Fruit fly (Drosophila melanogaster) whole organism, wandering third instar larva: ENCODE results near the gene Arl1.

Source experiments
- Abd-B ChIP-seq: fragments of >200 bp; optimal IDR thresholded peaks from 2 replicates; lab custom pipeline; 2017; ENCODE audit warnings: missing biosample characterization, missing genetic modification characterization
- CG32264 ChIP-seq: fragments of 200-800 bp; sonication (Bioruptor generic); optimal IDR thresholded peaks from 2 replicates; lab custom pipeline; 2016; ENCODE audit warnings: missing biosample characterization, missing genetic modification characterization
- CG9705 ChIP-seq: fragments of 200-800 bp; sonication (Bioruptor generic); optimal IDR thresholded peaks from 2 replicates; lab custom pipeline; 2018; ENCODE audit warnings: missing biosample characterization, mild to moderate bottlenecking, missing genetic modification characterization
- Dif ChIP-seq: fragments of 200-275, 200-300 bp; sonication (Bioruptor generic); optimal IDR thresholded peaks from 2 replicates; lab custom pipeline; 2018; ENCODE audit warnings: missing biosample characterization, missing genetic modification characterization; ENCODE audit not compliant: partially characterized antibody
- HLH106 ChIP-seq: fragments of 200-800 bp; optimal IDR thresholded peaks from 3 replicates; lab custom pipeline; 2019; ENCODE audit warnings: missing biosample characterization, mild to moderate bottlenecking, missing genetic modification characterization, moderate library complexity
- Hnf4 ChIP-seq: fragments of 200-800 bp; sonication (Bioruptor generic); optimal IDR thresholded peaks from 2 replicates; lab custom pipeline; 2016; ENCODE audit warnings: missing biosample characterization, mild to moderate bottlenecking, missing genetic modification characterization
- Hr78 ChIP-seq: fragments of >200 bp; optimal IDR thresholded peaks from 2 replicates; lab custom pipeline; 2017; ENCODE audit warnings: missing biosample characterization, missing genetic modification characterization
- Hr83 ChIP-seq: fragments of 200-300 bp; sonication (Bioruptor generic); optimal IDR thresholded peaks from 2 replicates; lab custom pipeline; 2016; ENCODE audit warnings: missing biosample characterization, mild to moderate bottlenecking, missing genetic modification characterization, moderate library complexity; ENCODE audit not compliant: poor library complexity, severe bottlenecking
- Jra ChIP-seq: sonication (Bioruptor generic); optimal IDR thresholded peaks from 2 replicates; lab custom pipeline; 2016; ENCODE audit warnings: missing biosample characterization, missing genetic modification characterization
- Mio ChIP-seq: sonication (Bioruptor generic); optimal IDR thresholded peaks from 2 replicates; lab custom pipeline; 2016; ENCODE audit warnings: missing biosample characterization, missing genetic modification characterization
- Myc ChIP-seq: fragments of >200 bp; optimal IDR thresholded peaks from 2 replicates; lab custom pipeline; 2017
- N ChIP-seq: fragments of >200 bp; optimal IDR thresholded peaks from 2 replicates; lab custom pipeline; 2018; ENCODE audit warnings: missing biosample characterization, missing external identifiers, missing genetic modification characterization
- OdsH ChIP-seq: fragments of 200-800 bp; sonication (Bioruptor generic); optimal IDR thresholded peaks from 2 replicates; lab custom pipeline; 2016; ENCODE audit warnings: missing biosample characterization, mild to moderate bottlenecking, missing genetic modification characterization
- Rel ChIP-seq, 2 experiments: fragments of 200-800 bp; sonication (Bioruptor generic) in 1 of 2; optimal IDR thresholded peaks; 2 replicates in 1 of 2; 3 replicates in 1 of 2; lab custom pipeline; 2016 to 2019; ENCODE audit warnings: mild to moderate bottlenecking in 2 of 2, missing biosample characterization in 2 of 2, missing genetic modification characterization in 2 of 2, moderate library complexity in 1 of 2
- Sp1 ChIP-seq: fragments of 200-800 bp; sonication (Bioruptor generic); optimal IDR thresholded peaks from 3 replicates; lab custom pipeline; 2019; ENCODE audit warnings: missing biosample characterization, mild to moderate bottlenecking, missing genetic modification characterization, moderate library complexity
- br ChIP-seq: fragments of 200-800 bp; sonication (Bioruptor generic); optimal IDR thresholded peaks from 2 replicates; lab custom pipeline; 2016; ENCODE audit warnings: missing biosample characterization, missing genetic modification characterization
- brk ChIP-seq: fragments of 200-800 bp; sonication (Bioruptor generic); optimal IDR thresholded peaks from 2 replicates; lab custom pipeline; 2016; ENCODE audit warnings: missing biosample characterization, mild to moderate bottlenecking, missing genetic modification characterization
- dl ChIP-seq, 2 experiments: fragments of 175-275, 200-275 bp in 1 of 2; fragments of 200-275 bp in 1 of 2; sonication (Bioruptor generic); optimal IDR thresholded peaks; lab custom pipeline; 2018; ENCODE audit warnings: mild to moderate bottlenecking in 2 of 2, missing biosample characterization in 2 of 2, missing genetic modification characterization in 2 of 2, moderate library complexity in 2 of 2; ENCODE audit not compliant: partially characterized antibody in 2 of 2, insufficient read depth in 1 of 2
- dmrt93B ChIP-seq: fragments of 200-800 bp; sonication (Bioruptor generic); optimal IDR thresholded peaks from 2 replicates; lab custom pipeline; 2018; ENCODE audit warnings: missing biosample characterization, mild to moderate bottlenecking, missing genetic modification characterization
- dsf ChIP-seq: sonication (Bioruptor generic); optimal IDR thresholded peaks from 2 replicates; lab custom pipeline; 2016; ENCODE audit warnings: missing biosample characterization, missing genetic modification characterization, borderline replicate concordance
- ey ChIP-seq: fragments of 200-800 bp; sonication (Bioruptor generic); optimal IDR thresholded peaks from 2 replicates; lab custom pipeline; 2016; ENCODE audit warnings: missing biosample characterization, missing genetic modification characterization
- foxo ChIP-seq, 2 experiments: fragments of 200-800 bp; sonication (Bioruptor generic); optimal IDR thresholded peaks; 2 replicates in 1 of 2; 3 replicates in 1 of 2; lab custom pipeline; 2016 to 2017; ENCODE audit warnings: missing biosample characterization in 2 of 2, missing genetic modification characterization in 2 of 2
- fru ChIP-seq: fragments of 200-800 bp; sonication (Bioruptor generic); optimal IDR thresholded peaks from 3 replicates; lab custom pipeline; 2016; ENCODE audit warnings: missing biosample characterization, mild to moderate bottlenecking, missing genetic modification characterization
- h ChIP-seq: fragments of 200-800 bp; sonication (Bioruptor generic); optimal IDR thresholded peaks from 3 replicates; lab custom pipeline; 2016; ENCODE audit warnings: missing biosample characterization, mild to moderate bottlenecking, missing genetic modification characterization
- lola ChIP-seq: fragments of >200 bp; optimal IDR thresholded peaks from 2 replicates; lab custom pipeline; 2017; ENCODE audit warnings: missing biosample characterization, missing genetic modification characterization
- pan ChIP-seq: fragments of >200 bp; optimal IDR thresholded peaks from 2 replicates; lab custom pipeline; 2017
- psq ChIP-seq: fragments of 200-800 bp; sonication (Bioruptor generic); optimal IDR thresholded peaks from 3 replicates; lab custom pipeline; 2017; ENCODE audit warnings: missing biosample characterization, mild to moderate bottlenecking, missing genetic modification characterization, moderate library complexity
- rgr ChIP-seq: fragments of 200-800 bp; sonication (Bioruptor generic); optimal IDR thresholded peaks from 3 replicates; lab custom pipeline; 2016; ENCODE audit warnings: missing biosample characterization, mild to moderate bottlenecking, missing genetic modification characterization
- sv ChIP-seq: fragments of 200-800 bp; sonication (Bioruptor generic); optimal IDR thresholded peaks from 3 replicates; lab custom pipeline; 2016; ENCODE audit warnings: missing biosample characterization, missing genetic modification characterization
- usp ChIP-seq: fragments of >200 bp; optimal IDR thresholded peaks from 2 replicates; lab custom pipeline; 2017; ENCODE audit warnings: missing biosample characterization, missing genetic modification characterization
- woc ChIP-seq: sonication (Bioruptor generic); optimal IDR thresholded peaks from 2 replicates; lab custom pipeline; 2016; ENCODE audit warnings: missing biosample characterization, mild to moderate bottlenecking, missing genetic modification characterization

The Arl1 gene

dm6 chr3L:15988039-15988546 lies 5.2 kb downstream of the Arl1 start, which contains the start of gene Hip14:
TSS of gene Hip14 (plus strand) at chr3L:15988236.
- peak; percentile 25 for TF ChIP-seq Myc (lab: Kevin White, UChicago)
- peak; percentile 8 for TF ChIP-seq sv
- TF ChIP-seq dsf (GFP tag; lab: Kevin White, UChicago): peak; percentile 52
- TF ChIP-seq Hr83 (GFP tag; lab: Kevin White, UChicago): no peak
- peak in 1 of 2 experiments; percentile 43 for TF ChIP-seq foxo (GFP tag; optimal IDR thresholded peaks at IDR 0.05; lab: Kevin White, UChicago)
- TF ChIP-seq ey: peak; percentile 26
- no peak for TF ChIP-seq dl (GFP tag; optimal IDR thresholded peaks at IDR 0.05; lab: Kevin White, UChicago; ENCODE audit: insufficient read depth in 1 of 2, partially characterized antibody in 2 of 2)
- TF ChIP-seq Jra (GFP tag; lab: Kevin White, UChicago): no peak
- peak; percentile 45 for TF ChIP-seq woc
- no peak for TF ChIP-seq CG9705 (GFP tag; lab: Kevin White, UChicago)
- peak; percentile 35 for TF ChIP-seq h (GFP tag; lab: Kevin White, UChicago)
- no peak for TF ChIP-seq brk
- no peak for TF ChIP-seq Mio
- TF ChIP-seq HLH106 (tag; lab: Kevin White, UChicago): no peak
- no peak for TF ChIP-seq usp (GFP tag; lab: Kevin White, UChicago)
- peak; percentile 47 for TF ChIP-seq rgr (GFP tag; lab: Kevin White, UChicago)
- peak; percentile 9 for TF ChIP-seq br (GFP tag; lab: Kevin White, UChicago)
- peak; percentile 43 for TF ChIP-seq fru (GFP tag; lab: Kevin White, UChicago)
- peak; percentile 29 for TF ChIP-seq psq (GFP tag; lab: Kevin White, UChicago)
- TF ChIP-seq Dif (GFP tag; lab: Kevin White, UChicago): no peak
- TF ChIP-seq CG32264 (GFP tag; lab: Kevin White, UChicago): no peak
- TF ChIP-seq OdsH: peak; percentile 35
- TF ChIP-seq Sp1 (GFP tag; lab: Kevin White, UChicago): no peak
- no peak for TF ChIP-seq pan (lab: Kevin White, UChicago)
- TF ChIP-seq Hr78 (GFP tag; lab: Kevin White, UChicago): no peak
- no peak for TF ChIP-seq dmrt93B (GFP tag; lab: Kevin White, UChicago)
- TF ChIP-seq Rel (GFP tag; optimal IDR thresholded peaks at IDR 0.05; lab: Kevin White, UChicago): no peak
- TF ChIP-seq Rel (tag; optimal IDR thresholded peaks at IDR 0.05; lab: Kevin White, UChicago): peak; percentile 99
- TF ChIP-seq lola (GFP tag; lab: Kevin White, UChicago): no peak

DNA sequence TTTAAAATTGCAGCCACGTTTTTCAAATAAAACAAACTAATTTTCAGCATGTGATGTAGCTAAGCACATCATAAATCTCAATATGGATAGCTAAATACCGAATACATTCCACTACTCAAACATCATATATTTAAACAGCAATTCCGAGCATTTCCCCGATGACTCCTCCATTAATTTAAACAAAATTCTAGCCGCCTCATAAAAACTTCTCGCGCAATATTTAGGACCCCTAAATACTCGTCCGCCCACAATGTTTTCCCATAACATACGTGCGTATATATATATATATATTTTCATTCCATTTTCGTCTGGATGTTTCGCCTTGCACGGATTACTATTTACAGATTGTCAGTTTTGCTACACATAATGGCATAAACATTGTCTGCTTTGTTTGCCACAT lies 13.1 kb downstream of the Arl1 start:
- no peak for TF ChIP-seq HLH106 (tag; lab: Kevin White, UChicago)
- no peak for TF ChIP-seq Sp1 (GFP tag; lab: Kevin White, UChicago)
- TF ChIP-seq woc: no peak
- no peak for TF ChIP-seq fru (GFP tag; lab: Kevin White, UChicago)
- no peak for TF ChIP-seq N (GFP tag; lab: Kevin White, UChicago)
- TF ChIP-seq Hnf4: no peak
- no peak for TF ChIP-seq Mio
- TF ChIP-seq psq (GFP tag; lab: Kevin White, UChicago): no peak
- TF ChIP-seq brk: no peak

dm6 chr3L:15998217-15998616 lies 15.3 kb downstream of the Arl1 start:
- TF ChIP-seq lola (GFP tag; lab: Kevin White, UChicago): no peak
- no peak for TF ChIP-seq brk
- no peak for TF ChIP-seq HLH106 (tag; lab: Kevin White, UChicago)
- TF ChIP-seq pan (lab: Kevin White, UChicago): no peak

- TF ChIP-seq fru (GFP tag; lab: Kevin White, UChicago) (peak; percentile 26), Rel (GFP tag; optimal IDR thresholded peaks at IDR 0.05; lab: Kevin White, UChicago) (no peak), Rel (tag; optimal IDR thresholded peaks at IDR 0.05; lab: Kevin White, UChicago) (peak; percentile 90), Mio (no peak), lola (GFP tag; lab: Kevin White, UChicago) (no peak), dl (GFP tag; optimal IDR thresholded peaks at IDR 0.05; lab: Kevin White, UChicago; ENCODE audit: insufficient read depth in 1 of 2, partially characterized antibody in 2 of 2) (no peak), sv (no peak), rgr (GFP tag; lab: Kevin White, UChicago) (peak; percentile 15), psq (GFP tag; lab: Kevin White, UChicago) (peak; percentile 37), Dif (GFP tag; lab: Kevin White, UChicago) (no peak), br (GFP tag; lab: Kevin White, UChicago) (no peak), brk (no peak), woc (no peak), Abd-B (no peak)
Observed at dm6 chr3L:15999358-16000005, 16.5 kb downstream of the Arl1 start.
